Worm (Caenorhabditis elegans) whole organism, L4 larva: ENCODE measurements around the gene xol-1.

ENCODE experiments used
- F10B5.3 ChIP-seq: sonication (generic microtip); optimal IDR thresholded peaks from 2 replicates; lab custom pipeline; 2016; ENCODE audit warnings: mild to moderate bottlenecking, missing genetic modification characterization, missing compliant biosample characterization
- F26F4.8 ChIP-seq: fragments of 200-800 bp; sonication (Bioruptor generic); conservative IDR thresholded peaks from 2 replicates; pipeline ENCODE4 v1.3.6; 2022; ENCODE audit warnings: missing genetic modification characterization, missing compliant biosample characterization
- F44E2.7 ChIP-seq: fragments of 200-800 bp; sonication (Bioruptor generic); IDR thresholded peaks from 2 replicates; pipeline ENCODE4 v2.1.2; 2022; ENCODE audit warnings: missing genetic modification characterization, missing compliant biosample characterization
- R02D3.7 ChIP-seq: fragments of 150-350 bp; sonication (generic microtip); optimal IDR thresholded peaks from 3 replicates; lab custom pipeline; 2014; ENCODE audit warnings: missing biosample characterization, missing genetic modification characterization
- T26A8.4 ChIP-seq: fragments of 200-800 bp; sonication (Bioruptor generic); IDR thresholded peaks from 2 replicates; pipeline ENCODE4 v1.3.6; 2022; ENCODE audit warnings: missing genetic modification characterization, missing compliant biosample characterization
- Y75B8A.6 ChIP-seq: fragments of 200-800 bp; sonication (Bioruptor generic); IDR thresholded peaks from 2 replicates; pipeline ENCODE4 v1.3.6; 2022; ENCODE audit warnings: missing genetic modification reagents, missing genetic modification characterization, missing compliant biosample characterization
- ZK337.2 ChIP-seq: fragments of 200-800 bp; sonication (Bioruptor generic); IDR thresholded peaks from 2 replicates; pipeline ENCODE4 v1.3.6; 2022; ENCODE audit warnings: missing genetic modification reagents, missing genetic modification characterization, missing compliant biosample characterization
- attf-4 ChIP-seq: sonication (generic microtip); optimal IDR thresholded peaks from 3 replicates; lab custom pipeline; 2017; ENCODE audit warnings: missing biosample characterization, missing genetic modification characterization
- ceh-44 ChIP-seq: fragments of 200-800 bp; sonication (Bioruptor generic); IDR thresholded peaks from 2 replicates; pipeline ENCODE4 v1.3.6; 2022; ENCODE audit warnings: missing genetic modification reagents, missing genetic modification characterization, missing compliant biosample characterization
- ceh-62 ChIP-seq: sonication (generic microtip); optimal IDR thresholded peaks from 2 replicates; lab custom pipeline; 2017; ENCODE audit warnings: missing biosample characterization, missing genetic modification characterization
- ceh-82 ChIP-seq: sonication (generic microtip); optimal IDR thresholded peaks from 2 replicates; lab custom pipeline; 2017; ENCODE audit warnings: missing biosample characterization, missing genetic modification characterization
- daf-12 ChIP-seq: fragments of 150-350 bp; optimal IDR thresholded peaks from 2 replicates; lab custom pipeline; 2014; ENCODE audit warnings: missing biosample characterization, missing genetic modification reagents, missing genetic modification characterization
- dmd-6 ChIP-seq: fragments of 200-800 bp; sonication (Bioruptor generic); IDR thresholded peaks from 2 replicates; pipeline ENCODE4 v1.3.6; 2022; ENCODE audit warnings: missing genetic modification reagents, missing genetic modification characterization, missing compliant biosample characterization
- egl-43 ChIP-seq: fragments of 200-800 bp; sonication (Bioruptor generic); IDR thresholded peaks from 2 replicates; pipeline ENCODE4 v1.3.6; 2022; ENCODE audit warnings: missing genetic modification reagents, missing genetic modification characterization, missing compliant biosample characterization
- gei-8 ChIP-seq: fragments of 200-800 bp; sonication (Bioruptor generic); optimal IDR thresholded peaks from 2 replicates; lab custom pipeline; 2018; ENCODE audit warnings: mild to moderate bottlenecking, missing genetic modification characterization, missing compliant biosample characterization
- hif-1 ChIP-seq, 2 experiments: sonication (generic microtip); optimal IDR thresholded peaks; 2 replicates each; lab custom pipeline; 2016 to 2017; ENCODE audit warnings: missing compliant biosample characterization in 2 of 2, missing genetic modification characterization in 2 of 2, missing genetic modification reagents in 2 of 2, missing genotype in 2 of 2, mild to moderate bottlenecking in 1 of 2
- hlh-11 ChIP-seq: fragments of 200-800 bp; sonication (Bioruptor generic); optimal IDR thresholded peaks from 2 replicates; lab custom pipeline; 2018; ENCODE audit warnings: mild to moderate bottlenecking, missing genetic modification characterization, missing compliant biosample characterization
- lin-1 ChIP-seq: fragments of 200-800 bp; sonication (Bioruptor generic); IDR thresholded peaks from 2 replicates; pipeline ENCODE4 v1.3.6; 2022; ENCODE audit warnings: missing genetic modification reagents, missing genetic modification characterization, missing compliant biosample characterization
- lin-13 ChIP-seq: fragments of 150-350 bp; optimal IDR thresholded peaks from 2 replicates; lab custom pipeline; 2014; ENCODE audit warnings: missing biosample characterization, missing genetic modification reagents, missing genetic modification characterization
- lin-15B ChIP-seq: fragments of 150-350 bp; sonication (generic microtip); optimal IDR thresholded peaks from 3 replicates; lab custom pipeline; 2014; ENCODE audit warnings: missing biosample characterization, missing genetic modification characterization
- lin-29 ChIP-seq: fragments of 200-800 bp; sonication (Bioruptor generic); IDR thresholded peaks from 2 replicates; pipeline ENCODE4 v1.3.6; 2022; ENCODE audit warnings: missing genetic modification reagents, missing genetic modification characterization, missing compliant biosample characterization
- lin-38 ChIP-seq: fragments of 200-800 bp; sonication (Bioruptor generic); IDR thresholded peaks from 2 replicates; pipeline ENCODE4 v1.3.6; 2022; ENCODE audit warnings: missing genetic modification reagents, missing genetic modification characterization, missing compliant biosample characterization
- lsy-2 ChIP-seq, 2 experiments: fragments of 150-350 bp in 1 of 2; sonication (generic microtip) in 1 of 2; optimal IDR thresholded peaks; 2 replicates each; lab custom pipeline; 2014 to 2017; ENCODE audit warnings: missing biosample characterization in 2 of 2, missing genetic modification characterization in 2 of 2
- madf-9 ChIP-seq: fragments of 200-800 bp; sonication (Bioruptor generic); conservative IDR thresholded peaks from 2 replicates; pipeline ENCODE4 v1.3.6; 2022; ENCODE audit warnings: missing genetic modification reagents, missing genetic modification characterization, missing compliant biosample characterization
- mdt-29 ChIP-seq: fragments of 200-800 bp; sonication (Bioruptor generic); IDR thresholded peaks from 2 replicates; pipeline ENCODE4 v1.3.6; 2022; ENCODE audit warnings: missing genetic modification reagents, missing genetic modification characterization, missing compliant biosample characterization
- mep-1 ChIP-seq: fragments of 150-350 bp; sonication (generic microtip); optimal IDR thresholded peaks from 3 replicates; lab custom pipeline; 2014; ENCODE audit warnings: missing biosample characterization, missing genetic modification characterization
- mes-2 ChIP-seq: sonication (generic microtip); optimal IDR thresholded peaks from 2 replicates; lab custom pipeline; 2016; ENCODE audit warnings: missing genotype, mild to moderate bottlenecking, missing genetic modification characterization, missing compliant biosample characterization; ENCODE audit not compliant: poor library complexity, severe bottlenecking
- mxl-2 ChIP-seq: fragments of 200-800 bp; sonication (Bioruptor generic); conservative IDR thresholded peaks from 2 replicates; pipeline ENCODE4 v1.3.6; 2022; ENCODE audit warnings: missing genetic modification reagents, missing genetic modification characterization, missing compliant biosample characterization
- mxl-3 ChIP-seq: fragments of 200-800 bp; sonication (Bioruptor generic); optimal IDR thresholded peaks from 2 replicates; lab custom pipeline; 2018; ENCODE audit warnings: mild to moderate bottlenecking, missing genetic modification characterization, missing compliant biosample characterization
- nhr-10 ChIP-seq: fragments of 150-350 bp; optimal IDR thresholded peaks from 2 replicates; lab custom pipeline; 2014; ENCODE audit warnings: missing biosample characterization, missing genetic modification characterization
- nhr-102 ChIP-seq: sonication (generic microtip); optimal IDR thresholded peaks from 2 replicates; lab custom pipeline; 2016; ENCODE audit warnings: mild to moderate bottlenecking, missing genetic modification characterization, moderate library complexity, missing compliant biosample characterization
- nhr-111 ChIP-seq: fragments of 200-800 bp; sonication (Bioruptor generic); optimal IDR thresholded peaks from 2 replicates; lab custom pipeline; 2018; ENCODE audit warnings: mild to moderate bottlenecking, missing genetic modification characterization, missing compliant biosample characterization
- nhr-25 ChIP-seq: sonication (generic microtip); optimal IDR thresholded peaks from 2 replicates; lab custom pipeline; 2017; ENCODE audit warnings: missing genetic modification characterization, mild to moderate bottlenecking, missing compliant biosample characterization, antibody characterized with exemption, moderate library complexity, borderline replicate concordance; ENCODE audit not compliant: insufficient read depth
- nhr-42 ChIP-seq: fragments of 200-800 bp; sonication (Bioruptor generic); IDR thresholded peaks from 2 replicates; pipeline ENCODE4 v1.3.6; 2022; ENCODE audit warnings: missing genetic modification characterization, missing compliant biosample characterization
- nhr-6 ChIP-seq: fragments of 150-350 bp; optimal IDR thresholded peaks from 2 replicates; lab custom pipeline; 2014; ENCODE audit warnings: missing biosample characterization, missing genetic modification characterization
- nhr-76 ChIP-seq: fragments of 150-350 bp; optimal IDR thresholded peaks from 2 replicates; lab custom pipeline; 2014; ENCODE audit warnings: missing biosample characterization, missing genetic modification characterization
- pha-4 ChIP-seq, 2 experiments: fragments of 150-350 bp in 1 of 2; fragments of 200-800 bp in 1 of 2; sonication (Bioruptor generic) in 1 of 2; IDR thresholded peaks in 1 of 2; optimal IDR thresholded peaks in 1 of 2; 2 replicates each; pipeline versions ENCODE4 v1.3.6 to Lab custom; 2014 to 2022; ENCODE audit warnings: missing genetic modification characterization in 2 of 2, missing genetic modification reagents in 2 of 2, missing biosample characterization in 1 of 2, missing compliant biosample characterization in 1 of 2
- php-3 ChIP-seq: fragments of 200-800 bp; sonication (Bioruptor generic); IDR thresholded peaks from 2 replicates; pipeline ENCODE4 v1.3.6; 2022; ENCODE audit warnings: missing genetic modification reagents, missing genetic modification characterization, missing compliant biosample characterization
- set-16 ChIP-seq: fragments of 200-800 bp; sonication (Bioruptor generic); IDR thresholded peaks from 2 replicates; pipeline ENCODE4 v1.3.6; 2022; ENCODE audit warnings: missing genetic modification reagents, missing genetic modification characterization, missing compliant biosample characterization
- skn-1 ChIP-seq: fragments of 150-350 bp; optimal IDR thresholded peaks from 2 replicates; lab custom pipeline; 2014; ENCODE audit warnings: missing biosample characterization, missing genetic modification characterization
- spr-1 ChIP-seq: sonication (generic microtip); optimal IDR thresholded peaks from 2 replicates; lab custom pipeline; 2016; ENCODE audit warnings: mild to moderate bottlenecking, missing genetic modification characterization, missing compliant biosample characterization
- tra-1 ChIP-seq: fragments of 200-800 bp; sonication (Bioruptor generic); IDR thresholded peaks from 2 replicates; pipeline ENCODE4 v1.3.6; 2022; ENCODE audit warnings: missing genetic modification reagents, missing genetic modification characterization, missing compliant biosample characterization
- unc-130 ChIP-seq: sonication (generic microtip); optimal IDR thresholded peaks from 2 replicates; lab custom pipeline; 2016; ENCODE audit warnings: missing genetic modification reagents, missing genetic modification characterization, missing compliant biosample characterization
- unc-62 ChIP-seq, 3 experiments: fragments of 150-350 bp in 1 of 3; sonication (generic microtip); optimal IDR thresholded peaks in 2 of 3; peaks in 1 of 3; 1 replicate in 1 of 3; 2 replicates in 2 of 3; lab custom pipeline; 2014 to 2017; ENCODE audit warnings: missing biosample characterization in 3 of 3, missing genetic modification characterization in 3 of 3, missing genetic modification reagents in 3 of 3, missing genotype in 1 of 3
- zag-1 ChIP-seq: fragments of 150-350 bp; optimal IDR thresholded peaks from 2 replicates; lab custom pipeline; 2014; ENCODE audit warnings: missing biosample characterization, missing genetic modification characterization
- zfp-3 ChIP-seq: fragments of 200-800 bp; sonication (Bioruptor generic); conservative IDR thresholded peaks from 2 replicates; pipeline ENCODE4 v1.3.6; 2022; ENCODE audit warnings: missing genetic modification reagents, missing genetic modification characterization, missing compliant biosample characterization
- zip-2 ChIP-seq: fragments of 150-350 bp; optimal IDR thresholded peaks from 2 replicates; lab custom pipeline; 2014; ENCODE audit warnings: missing biosample characterization, missing genetic modification characterization

The xol-1 gene

ce11 chrX:8089266-8089909 lies 48.3 kb downstream of the xol-1 start (continued):
- peak; percentile 41; the same call in 1 of the 2 replicates for TF ChIP-seq T26A8.4 (GFP tag; lab: Robert Waterston, UW)
- no peak for TF ChIP-seq attf-4 (tag; lab: Kevin White, UChicago)
- no peak for TF ChIP-seq lin-13 (GFP tag; lab: Kevin White, UChicago)
- peak; percentile 50 for TF ChIP-seq nhr-102 (tag; lab: Kevin White, UChicago)
- TF ChIP-seq daf-12 (tag; lab: Kevin White, UChicago) = no peak
- TF ChIP-seq ceh-82 (tag; lab: Kevin White, UChicago) = no peak
- no peak for TF ChIP-seq zfp-3 (GFP tag; lab: Robert Waterston, UW)
- no peak for TF ChIP-seq mxl-2 (GFP tag; lab: Robert Waterston, UW)
- peak; percentile 59 for TF ChIP-seq dmd-6
- no peak for TF ChIP-seq spr-1 (tag; lab: Kevin White, UChicago)
- TF ChIP-seq F10B5.3 (tag; lab: Kevin White, UChicago) = no peak
- no peak for TF ChIP-seq unc-62 (GFP tag; optimal IDR thresholded peaks at IDR 0.05 in 1 of 2; lab: Kevin White, UChicago)
- TF ChIP-seq unc-62 (tag; optimal IDR thresholded peaks at IDR 0.05; lab: Kevin White, UChicago) = no peak
- no peak for TF ChIP-seq tra-1
- TF ChIP-seq hif-1 (tag; optimal IDR thresholded peaks at IDR 0.05; lab: Kevin White, UChicago) = no peak
- TF ChIP-seq nhr-10 (tag; lab: Kevin White, UChicago) = peak; percentile 44
- TF ChIP-seq skn-1 (tag; lab: Kevin White, UChicago) = no peak
- TF ChIP-seq madf-9 = no peak
- no peak for TF ChIP-seq pha-4 (GFP tag; IDR thresholded peaks at IDR 0.05; lab: Robert Waterston, UW)
- TF ChIP-seq pha-4 (tag; optimal IDR thresholded peaks at IDR 0.05; lab: Kevin White, UChicago) = no peak

DNA sequence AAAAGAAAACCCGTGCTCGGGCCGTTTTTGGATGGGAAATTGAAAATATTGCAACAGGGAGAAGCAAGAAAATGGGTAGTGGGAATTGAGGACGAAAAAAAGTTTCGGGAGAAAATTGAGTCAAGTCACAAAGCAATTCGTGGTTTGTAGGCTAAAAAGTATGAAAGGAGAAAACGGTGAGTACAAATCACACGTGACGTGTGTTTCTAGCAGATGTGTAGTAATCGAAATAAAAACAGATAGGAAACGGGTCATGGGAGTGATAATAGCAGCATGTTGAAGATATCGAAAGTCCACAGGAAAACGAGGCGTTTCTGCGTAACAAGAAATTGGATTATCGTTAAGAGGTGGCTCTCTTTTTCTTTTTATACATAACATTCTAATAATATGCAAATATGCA lies 48.8 kb downstream of the xol-1 start:
- TF ChIP-seq attf-4 (tag; lab: Kevin White, UChicago) (no peak), ceh-62 (tag; lab: Kevin White, UChicago) (no peak), egl-43 (GFP tag; lab: Robert Waterston, UW) (no peak), mep-1 (tag; lab: Kevin White, UChicago) (peak; percentile 4), nhr-42 (no peak), nhr-102 (tag; lab: Kevin White, UChicago) (no peak), ceh-82 (tag; lab: Kevin White, UChicago) (no peak), unc-130 (no peak), gei-8 (GFP tag; lab: Kevin White, UChicago) (peak; percentile 32), unc-62 (GFP tag; optimal IDR thresholded peaks at IDR 0.05 in 1 of 2; lab: Kevin White, UChicago) (peak in 1 of 2 experiments; percentile 64), unc-62 (tag; optimal IDR thresholded peaks at IDR 0.05; lab: Kevin White, UChicago) (no peak), lin-15B (tag; lab: Kevin White, UChicago) (no peak), lsy-2 (tag; optimal IDR thresholded peaks at IDR 0.05; lab: Kevin White, UChicago) (no peak), F26F4.8 (no peak), R02D3.7 (tag; lab: Kevin White, UChicago) (no peak), lin-1 (GFP tag; lab: Robert Waterston, UW) (no peak), nhr-25 (tag; lab: Kevin White, UChicago) (no peak), nhr-76 (tag; lab: Kevin White, UChicago) (no peak), lin-29 (GFP tag; lab: Robert Waterston, UW) (no peak), zip-2 (tag; lab: Kevin White, UChicago) (no peak), nhr-10 (tag; lab: Kevin White, UChicago) (no peak), F44E2.7 (GFP tag; lab: Robert Waterston, UW) (no peak), nhr-111 (no peak), mes-2 (tag; lab: Kevin White, UChicago) (no peak), zag-1 (no peak), set-16 (GFP tag; lab: Robert Waterston, UW) (no peak), mdt-29 (GFP tag; lab: Robert Waterston, UW) (peak; percentile 56; the same call in 1 of the 2 replicates), php-3 (GFP tag; lab: Robert Waterston, UW) (no peak), mxl-3 (GFP tag; lab: Kevin White, UChicago) (peak; percentile 45), spr-1 (tag; lab: Kevin White, UChicago) (no peak), hlh-11 (tag; lab: Kevin White, UChicago) (peak; percentile 38), ceh-44 (no peak), lin-38 (no peak), nhr-6 (no peak), ZK337.2 (no peak), Y75B8A.6 (GFP tag; lab: Robert Waterston, UW) (no peak)
